Worm (Caenorhabditis elegans) whole organism, midembryonic: ENCODE results near the gene ZK673.2.

ENCODE experiments used
- T22C8.4 ChIP-seq: fragments of 200-800 bp; sonication (Bioruptor generic); IDR thresholded peaks from 2 replicates; pipeline ENCODE4 v1.3.6; 2022; ENCODE audit warnings: missing genetic modification characterization, missing compliant biosample characterization
- cog-1 ChIP-seq: sonication (generic microtip); optimal IDR thresholded peaks from 2 replicates; lab custom pipeline; 2016; ENCODE audit warnings: missing genetic modification characterization, missing compliant biosample characterization
- flt-1 ChIP-seq: fragments of 200-800 bp; sonication (Bioruptor generic); IDR thresholded peaks from 2 replicates; pipeline ENCODE4 v1.3.6; 2022; ENCODE audit warnings: missing genetic modification characterization, missing compliant biosample characterization
- klf-2 ChIP-seq: fragments of 200-800 bp; sonication (Bioruptor generic); conservative IDR thresholded peaks from 2 replicates; pipeline ENCODE4 v1.3.6; 2022; ENCODE audit warnings: missing genetic modification reagents, missing genetic modification characterization, missing compliant biosample characterization
- med-1 ChIP-seq: sonication (generic microtip); optimal IDR thresholded peaks from 2 replicates; lab custom pipeline; 2017; ENCODE audit warnings: missing genetic modification characterization, mild to moderate bottlenecking, missing compliant biosample characterization, antibody characterized with exemption, missing genetic modification reagents; ENCODE audit not compliant: insufficient read depth
- ref-1 ChIP-seq: fragments of 200-800 bp; sonication (Bioruptor generic); conservative IDR thresholded peaks from 2 replicates; pipeline ENCODE4 v1.3.6; 2022; ENCODE audit warnings: missing genetic modification reagents, missing genetic modification characterization, missing compliant biosample characterization
- tab-1 ChIP-seq: fragments of 200-800 bp; sonication (Bioruptor generic); IDR thresholded peaks from 2 replicates; pipeline ENCODE4 v1.3.6; 2022; ENCODE audit warnings: missing genetic modification characterization, missing compliant biosample characterization
- ztf-23 ChIP-seq: fragments of 200-800 bp; sonication (Bioruptor generic); IDR thresholded peaks from 2 replicates; pipeline ENCODE4 v1.3.6; 2022; ENCODE audit warnings: missing genetic modification reagents, missing genetic modification characterization, missing compliant biosample characterization
- ztf-29 ChIP-seq: fragments of 200-800 bp; sonication (Bioruptor generic); IDR thresholded peaks from 2 replicates; pipeline ENCODE4 v1.3.6; 2022; ENCODE audit warnings: missing genetic modification reagents, missing genetic modification characterization, missing compliant biosample characterization

- TF ChIP-seq tab-1 (GFP tag; lab: Robert Waterston, UW) = no peak
- no peak for TF ChIP-seq flt-1 (GFP tag; lab: Robert Waterston, UW)
- TF ChIP-seq ztf-29 (GFP tag; lab: Robert Waterston, UW) = no peak
- TF ChIP-seq med-1 (GFP tag; lab: Kevin White, UChicago) = no peak
- TF ChIP-seq cog-1 (tag; lab: Kevin White, UChicago) = no peak
- TF ChIP-seq ref-1 (GFP tag; lab: Robert Waterston, UW) = no peak
- TF ChIP-seq ztf-23 (GFP tag; lab: Robert Waterston, UW) = no peak
- TF ChIP-seq T22C8.4 = no peak
- TF ChIP-seq klf-2 (GFP tag; lab: Robert Waterston, UW) = no peak
These were observed 31.3 kb downstream of the ZK673.2 start, which contains the start of gene clec-59 for ce11 chrII:10479348-10479747.
